Worm (Caenorhabditis elegans) whole organism, L4 larva: ENCODE measurements around the gene shc-3.
A peak's percentile ranks its signal among the peaks of the same experiment; 100 is the strongest.

ENCODE experiments used
- F10B5.3 ChIP-seq: sonication (generic microtip); optimal IDR thresholded peaks from 2 replicates; lab custom pipeline; 2016; ENCODE audit warnings: mild to moderate bottlenecking, missing genetic modification characterization, missing compliant biosample characterization
- F37D6.2 ChIP-seq: sonication (generic microtip); optimal IDR thresholded peaks from 2 replicates; lab custom pipeline; 2016; ENCODE audit warnings: mild to moderate bottlenecking, missing genetic modification characterization, missing compliant biosample characterization
- F49E8.2 ChIP-seq: sonication (generic microtip); optimal IDR thresholded peaks from 2 replicates; lab custom pipeline; 2016; ENCODE audit warnings: missing compliant biosample characterization, mild to moderate bottlenecking, missing genetic modification characterization, borderline replicate concordance
- T20F7.1 ChIP-seq: fragments of 200-800 bp; sonication (Bioruptor generic); optimal IDR thresholded peaks from 2 replicates; lab custom pipeline; 2018; ENCODE audit warnings: mild to moderate bottlenecking, missing genetic modification characterization, missing compliant biosample characterization
- Y48G9A.11 ChIP-seq: fragments of 200-800 bp; sonication (Bioruptor generic); IDR thresholded peaks from 2 replicates; pipeline ENCODE4 v1.3.6; 2022; ENCODE audit warnings: missing genetic modification reagents, missing genetic modification characterization, missing compliant biosample characterization
- Y75B8A.6 ChIP-seq: fragments of 200-800 bp; sonication (Bioruptor generic); IDR thresholded peaks from 2 replicates; pipeline ENCODE4 v1.3.6; 2022; ENCODE audit warnings: missing genetic modification reagents, missing genetic modification characterization, missing compliant biosample characterization
- ZK337.2 ChIP-seq: fragments of 200-800 bp; sonication (Bioruptor generic); IDR thresholded peaks from 2 replicates; pipeline ENCODE4 v1.3.6; 2022; ENCODE audit warnings: missing genetic modification reagents, missing genetic modification characterization, missing compliant biosample characterization
- aha-1 ChIP-seq: fragments of 150-350 bp; peaks from one replicate; lab custom pipeline; 2014; ENCODE audit warnings: missing biosample characterization, missing genetic modification characterization
- ama-1 ChIP-seq: fragments of 150-350 bp; optimal IDR thresholded peaks from 2 replicates; lab custom pipeline; 2014; ENCODE audit warnings: inconsistent platforms, mixed read lengths
- attf-4 ChIP-seq: sonication (generic microtip); optimal IDR thresholded peaks from 3 replicates; lab custom pipeline; 2017; ENCODE audit warnings: missing biosample characterization, missing genetic modification characterization
- ceh-28 ChIP-seq: fragments of 150-350 bp; optimal IDR thresholded peaks from 2 replicates; lab custom pipeline; 2014; ENCODE audit warnings: missing biosample characterization, missing genetic modification reagents, missing genetic modification characterization
- ceh-32 ChIP-seq: sonication (generic microtip); optimal IDR thresholded peaks from 2 replicates; lab custom pipeline; 2016; ENCODE audit warnings: mild to moderate bottlenecking, missing genetic modification characterization, missing compliant biosample characterization; ENCODE audit not compliant: poor library complexity
- ceh-44 ChIP-seq: fragments of 200-800 bp; sonication (Bioruptor generic); IDR thresholded peaks from 2 replicates; pipeline ENCODE4 v1.3.6; 2022; ENCODE audit warnings: missing genetic modification reagents, missing genetic modification characterization, missing compliant biosample characterization
- ceh-82 ChIP-seq: sonication (generic microtip); optimal IDR thresholded peaks from 2 replicates; lab custom pipeline; 2017; ENCODE audit warnings: missing biosample characterization, missing genetic modification characterization
- cey-2 ChIP-seq: sonication (generic microtip); optimal IDR thresholded peaks from 3 replicates; lab custom pipeline; 2017; ENCODE audit warnings: missing genetic modification characterization, mild to moderate bottlenecking, missing compliant biosample characterization, antibody characterized with exemption, borderline replicate concordance; ENCODE audit not compliant: insufficient read depth
- daf-12 ChIP-seq: fragments of 150-350 bp; optimal IDR thresholded peaks from 2 replicates; lab custom pipeline; 2014; ENCODE audit warnings: missing biosample characterization, missing genetic modification reagents, missing genetic modification characterization
- daf-19 ChIP-seq: fragments of 200-800 bp; sonication (Bioruptor generic); conservative IDR thresholded peaks from 2 replicates; pipeline ENCODE4 v1.3.6; 2022; ENCODE audit warnings: missing genetic modification characterization, missing compliant biosample characterization
- daf-8 ChIP-seq: fragments of 200-800 bp; sonication (Bioruptor generic); IDR thresholded peaks from 2 replicates; pipeline ENCODE4 v1.3.6; 2022; ENCODE audit warnings: missing genetic modification characterization, missing compliant biosample characterization
- dpl-1 ChIP-seq: fragments of 150-350 bp; optimal IDR thresholded peaks from 2 replicates; lab custom pipeline; 2014; ENCODE audit warnings: missing biosample characterization, missing genetic modification reagents, missing genetic modification characterization
- duxl-1 ChIP-seq: sonication (generic microtip); optimal IDR thresholded peaks from 2 replicates; lab custom pipeline; 2016; ENCODE audit warnings: mild to moderate bottlenecking, missing genetic modification characterization, moderate library complexity, missing compliant biosample characterization; ENCODE audit not compliant: poor library complexity
- hlh-11 ChIP-seq: fragments of 200-800 bp; sonication (Bioruptor generic); optimal IDR thresholded peaks from 2 replicates; lab custom pipeline; 2018; ENCODE audit warnings: mild to moderate bottlenecking, missing genetic modification characterization, missing compliant biosample characterization
- hlh-30 ChIP-seq: sonication (generic microtip); optimal IDR thresholded peaks from 2 replicates; lab custom pipeline; 2017; ENCODE audit warnings: antibody characterized with exemption, mild to moderate bottlenecking, missing genetic modification characterization, missing compliant biosample characterization; ENCODE audit not compliant: insufficient read depth
- jun-1 ChIP-seq: fragments of 150-350 bp; optimal IDR thresholded peaks from 2 replicates; lab custom pipeline; 2014; ENCODE audit warnings: missing biosample characterization, missing genetic modification reagents, missing genetic modification characterization
- lim-7 ChIP-seq: fragments of 200-800 bp; sonication (Bioruptor generic); IDR thresholded peaks from 2 replicates; pipeline ENCODE4 v1.3.6; 2022; ENCODE audit warnings: missing genetic modification characterization, missing compliant biosample characterization
- lin-1 ChIP-seq: fragments of 200-800 bp; sonication (Bioruptor generic); IDR thresholded peaks from 2 replicates; pipeline ENCODE4 v1.3.6; 2022; ENCODE audit warnings: missing genetic modification reagents, missing genetic modification characterization, missing compliant biosample characterization
- lin-13 ChIP-seq: fragments of 150-350 bp; optimal IDR thresholded peaks from 2 replicates; lab custom pipeline; 2014; ENCODE audit warnings: missing biosample characterization, missing genetic modification reagents, missing genetic modification characterization
- lin-15B ChIP-seq: fragments of 150-350 bp; sonication (generic microtip); optimal IDR thresholded peaks from 3 replicates; lab custom pipeline; 2014; ENCODE audit warnings: missing biosample characterization, missing genetic modification characterization
- lin-29 ChIP-seq: fragments of 200-800 bp; sonication (Bioruptor generic); IDR thresholded peaks from 2 replicates; pipeline ENCODE4 v1.3.6; 2022; ENCODE audit warnings: missing genetic modification reagents, missing genetic modification characterization, missing compliant biosample characterization
- lin-39 ChIP-seq: fragments of 150-350 bp; optimal IDR thresholded peaks from 2 replicates; lab custom pipeline; 2014; ENCODE audit warnings: missing biosample characterization, missing genetic modification reagents, missing genetic modification characterization
- madf-9 ChIP-seq: fragments of 200-800 bp; sonication (Bioruptor generic); conservative IDR thresholded peaks from 2 replicates; pipeline ENCODE4 v1.3.6; 2022; ENCODE audit warnings: missing genetic modification reagents, missing genetic modification characterization, missing compliant biosample characterization
- mxl-3 ChIP-seq: fragments of 200-800 bp; sonication (Bioruptor generic); optimal IDR thresholded peaks from 2 replicates; lab custom pipeline; 2018; ENCODE audit warnings: mild to moderate bottlenecking, missing genetic modification characterization, missing compliant biosample characterization
- nhr-10 ChIP-seq: fragments of 150-350 bp; optimal IDR thresholded peaks from 2 replicates; lab custom pipeline; 2014; ENCODE audit warnings: missing biosample characterization, missing genetic modification characterization
- nhr-25 ChIP-seq: sonication (generic microtip); optimal IDR thresholded peaks from 2 replicates; lab custom pipeline; 2017; ENCODE audit warnings: missing genetic modification characterization, mild to moderate bottlenecking, missing compliant biosample characterization, antibody characterized with exemption, moderate library complexity, borderline replicate concordance; ENCODE audit not compliant: insufficient read depth
- nhr-28 ChIP-seq: fragments of 150-350 bp; optimal IDR thresholded peaks from 2 replicates; lab custom pipeline; 2014; ENCODE audit warnings: missing biosample characterization, missing genetic modification characterization
- nhr-41 ChIP-seq: fragments of 200-800 bp; sonication (Bioruptor generic); IDR thresholded peaks from 2 replicates; pipeline ENCODE4 v1.3.6; 2022; ENCODE audit warnings: missing genetic modification reagents, missing genetic modification characterization, missing compliant biosample characterization
- nhr-6 ChIP-seq: fragments of 150-350 bp; optimal IDR thresholded peaks from 2 replicates; lab custom pipeline; 2014; ENCODE audit warnings: missing biosample characterization, missing genetic modification characterization
- nhr-76 ChIP-seq: fragments of 150-350 bp; optimal IDR thresholded peaks from 2 replicates; lab custom pipeline; 2014; ENCODE audit warnings: missing biosample characterization, missing genetic modification characterization
- nhr-77 ChIP-seq: fragments of 150-350 bp; optimal IDR thresholded peaks from 2 replicates; lab custom pipeline; 2014; ENCODE audit warnings: missing biosample characterization, missing genetic modification characterization
- pha-4 ChIP-seq, 2 experiments: fragments of 150-350 bp in 1 of 2; fragments of 200-800 bp in 1 of 2; sonication (Bioruptor generic) in 1 of 2; IDR thresholded peaks in 1 of 2; optimal IDR thresholded peaks in 1 of 2; 2 replicates each; pipeline versions ENCODE4 v1.3.6 to Lab custom; 2014 to 2022; ENCODE audit warnings: missing genetic modification characterization in 2 of 2, missing genetic modification reagents in 2 of 2, missing biosample characterization in 1 of 2, missing compliant biosample characterization in 1 of 2
- php-3 ChIP-seq: fragments of 200-800 bp; sonication (Bioruptor generic); IDR thresholded peaks from 2 replicates; pipeline ENCODE4 v1.3.6; 2022; ENCODE audit warnings: missing genetic modification reagents, missing genetic modification characterization, missing compliant biosample characterization
- skn-1 ChIP-seq: fragments of 150-350 bp; optimal IDR thresholded peaks from 2 replicates; lab custom pipeline; 2014; ENCODE audit warnings: missing biosample characterization, missing genetic modification characterization
- spr-1 ChIP-seq: sonication (generic microtip); optimal IDR thresholded peaks from 2 replicates; lab custom pipeline; 2016; ENCODE audit warnings: mild to moderate bottlenecking, missing genetic modification characterization, missing compliant biosample characterization
- tag-97 ChIP-seq: fragments of 200-800 bp; sonication (Bioruptor generic); IDR thresholded peaks from 2 replicates; pipeline ENCODE4 v1.3.6; 2022; ENCODE audit warnings: missing genetic modification characterization, missing compliant biosample characterization
- unc-39 ChIP-seq: sonication (generic microtip); optimal IDR thresholded peaks from 2 replicates; lab custom pipeline; 2017; ENCODE audit warnings: missing biosample characterization, missing genetic modification characterization
- zag-1 ChIP-seq: fragments of 150-350 bp; optimal IDR thresholded peaks from 2 replicates; lab custom pipeline; 2014; ENCODE audit warnings: missing biosample characterization, missing genetic modification characterization
- zfp-2 ChIP-seq: sonication (generic microtip); optimal IDR thresholded peaks from 2 replicates; lab custom pipeline; 2016; ENCODE audit warnings: mild to moderate bottlenecking, missing genetic modification characterization, missing compliant biosample characterization
- zfp-3 ChIP-seq: fragments of 200-800 bp; sonication (Bioruptor generic); conservative IDR thresholded peaks from 2 replicates; pipeline ENCODE4 v1.3.6; 2022; ENCODE audit warnings: missing genetic modification reagents, missing genetic modification characterization, missing compliant biosample characterization
- zip-2 ChIP-seq: fragments of 150-350 bp; optimal IDR thresholded peaks from 2 replicates; lab custom pipeline; 2014; ENCODE audit warnings: missing biosample characterization, missing genetic modification characterization
- ztf-11 ChIP-seq: fragments of 150-350 bp; optimal IDR thresholded peaks from 2 replicates; lab custom pipeline; 2014; ENCODE audit warnings: missing biosample characterization, missing genetic modification characterization

Gene shc-3

ce11 chrX:13743371-13743770 lies 26.0 kb downstream of the shc-3 start:
- no peak for TF ChIP-seq ama-1 (lab: Kevin White, UChicago)
- no peak for TF ChIP-seq zag-1 (tag; lab: Kevin White, UChicago)
- no peak for TF ChIP-seq duxl-1 (tag; lab: Kevin White, UChicago)
- no peak for TF ChIP-seq pha-4 (GFP tag; IDR thresholded peaks at IDR 0.05; lab: Robert Waterston, UW)
- TF ChIP-seq pha-4 (tag; optimal IDR thresholded peaks at IDR 0.05; lab: Kevin White, UChicago) = no peak
- TF ChIP-seq nhr-25 (tag; lab: Kevin White, UChicago) = no peak
- no peak for TF ChIP-seq ceh-32 (tag; lab: Kevin White, UChicago)

- TF ChIP-seq nhr-77 (tag; lab: Kevin White, UChicago) = no peak
- no peak for TF ChIP-seq F37D6.2 (tag; lab: Kevin White, UChicago)
- TF ChIP-seq aha-1 = peak; percentile 42
- TF ChIP-seq lim-7 (GFP tag; lab: Robert Waterston, UW) = no peak
- TF ChIP-seq F49E8.2 (tag; lab: Kevin White, UChicago) = no peak
- TF ChIP-seq madf-9 (GFP tag; lab: Robert Waterston, UW) = no peak
- TF ChIP-seq Y75B8A.6 = no peak
- TF ChIP-seq lin-13 (GFP tag; lab: Kevin White, UChicago) = no peak
- no peak for TF ChIP-seq skn-1 (tag; lab: Kevin White, UChicago)
- TF ChIP-seq jun-1 (tag; lab: Kevin White, UChicago) = no peak
- no peak for TF ChIP-seq lin-39 (tag; lab: Kevin White, UChicago)
- TF ChIP-seq ceh-32 (tag; lab: Kevin White, UChicago) = no peak
- TF ChIP-seq daf-8 = no peak
- no peak for TF ChIP-seq ceh-44 (GFP tag; lab: Robert Waterston, UW)
- TF ChIP-seq zfp-2 = no peak
- TF ChIP-seq daf-12 (tag; lab: Kevin White, UChicago) = no peak
- peak; percentile 63 for TF ChIP-seq hlh-30 (tag; lab: Kevin White, UChicago)
- TF ChIP-seq nhr-6 (tag; lab: Kevin White, UChicago) = peak; percentile 34
- TF ChIP-seq nhr-25 (tag; lab: Kevin White, UChicago) = no peak
- no peak for TF ChIP-seq lin-15B (tag; lab: Kevin White, UChicago)
- TF ChIP-seq zip-2 = no peak
- no peak for TF ChIP-seq nhr-10 (tag; lab: Kevin White, UChicago)
- TF ChIP-seq Y48G9A.11 = no peak
- TF ChIP-seq zfp-3 = no peak
- TF ChIP-seq ztf-11 (tag; lab: Kevin White, UChicago) = no peak
- no peak for TF ChIP-seq nhr-76 (tag; lab: Kevin White, UChicago)
- peak; percentile 95 for TF ChIP-seq nhr-28 (tag; lab: Kevin White, UChicago)
- no peak for TF ChIP-seq tag-97 (GFP tag; lab: Robert Waterston, UW)
- TF ChIP-seq ZK337.2 = no peak
- no peak for TF ChIP-seq unc-39 (tag; lab: Kevin White, UChicago)
- TF ChIP-seq attf-4 = no peak
- TF ChIP-seq dpl-1 (GFP tag; lab: Kevin White, UChicago) = no peak
- TF ChIP-seq cey-2 (tag; lab: Kevin White, UChicago) = no peak
- TF ChIP-seq F10B5.3 (tag; lab: Kevin White, UChicago) = no peak
- TF ChIP-seq daf-19 = no peak
- TF ChIP-seq T20F7.1 (GFP tag; lab: Kevin White, UChicago) = no peak
- TF ChIP-seq spr-1 (tag; lab: Kevin White, UChicago) = no peak
- TF ChIP-seq nhr-41 (GFP tag; lab: Robert Waterston, UW) = no peak
- TF ChIP-seq lin-29 (GFP tag; lab: Robert Waterston, UW) = no peak
- no peak for TF ChIP-seq ceh-82
- TF ChIP-seq php-3 (GFP tag; lab: Robert Waterston, UW) = no peak
- peak; percentile 68 for TF ChIP-seq mxl-3
- peak; percentile 84 for TF ChIP-seq hlh-11 (tag; lab: Kevin White, UChicago)
- TF ChIP-seq lin-1 = no peak
- no peak for TF ChIP-seq ceh-28 (tag; lab: Kevin White, UChicago)
These were observed 27.3 kb downstream of the shc-3 start for ce11 chrX:13744543-13745113.
